Worm (Caenorhabditis elegans): ENCODE measurements around the gene Y17G7B.20.
A peak's percentile ranks its signal among the peaks of the same experiment; 100 is the strongest.

Gene Y17G7B.20

DNA sequence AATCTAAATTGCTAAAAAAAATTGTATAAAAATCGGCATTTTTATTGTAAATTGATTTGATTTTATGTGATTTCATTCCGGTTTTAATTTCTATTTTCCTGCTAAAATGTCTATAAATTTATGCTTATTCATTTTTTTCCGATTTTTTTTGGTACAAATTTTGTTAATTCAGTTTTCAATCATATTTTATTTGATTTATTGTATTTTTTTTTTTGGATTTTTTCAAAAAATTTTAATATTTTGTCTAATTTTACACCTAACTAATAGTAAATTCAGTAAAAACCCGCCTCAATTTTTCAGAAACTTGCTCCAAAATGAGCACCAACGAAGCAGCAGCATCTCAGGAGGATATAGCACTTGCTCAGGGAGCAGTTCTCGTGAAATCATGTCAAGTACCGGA lies 13.1 kb upstream of the Y17G7B.20 start, which contains the start of gene dhps-1:
Gene dhps-1 (plus strand): TSS at position 301 of the 400 bp plus-strand sequence.
- no peak for TF ChIP-seq unc-62 (GFP tag; optimal IDR thresholded peaks at IDR 0.05)
- no peak for TF ChIP-seq alr-1 (tag; optimal IDR thresholded peaks at IDR 0.05)
- no peak for TF ChIP-seq elt-1 (tag; optimal IDR thresholded peaks at IDR 0.05)
- no peak for TF ChIP-seq nhr-21 (tag; optimal IDR thresholded peaks at IDR 0.05)
- TF ChIP-seq nhr-10 (tag; optimal IDR thresholded peaks at IDR 0.05): no peak
- no peak for TF ChIP-seq unc-39 (tag; optimal IDR thresholded peaks at IDR 0.05)
- TF ChIP-seq nhr-25 (tag; optimal IDR thresholded peaks at IDR 0.05): no peak
- TF ChIP-seq ceh-16 (tag; optimal IDR thresholded peaks at IDR 0.05): no peak
- TF ChIP-seq fos-1 (tag; optimal IDR thresholded peaks at IDR 0.05): no peak
- no peak for TF ChIP-seq blmp-1 (tag; optimal IDR thresholded peaks at IDR 0.05; ENCODE audit: insufficient read depth)
- no peak for TF ChIP-seq sem-4 (tag; optimal IDR thresholded peaks at IDR 0.05)
- TF ChIP-seq C34F6.9 (tag; optimal IDR thresholded peaks at IDR 0.05): no peak
- TF ChIP-seq peb-1 (tag; optimal IDR thresholded peaks at IDR 0.05): no peak
- no peak for TF ChIP-seq unc-55 (GFP tag; optimal IDR thresholded peaks at IDR 0.05)

DNA sequence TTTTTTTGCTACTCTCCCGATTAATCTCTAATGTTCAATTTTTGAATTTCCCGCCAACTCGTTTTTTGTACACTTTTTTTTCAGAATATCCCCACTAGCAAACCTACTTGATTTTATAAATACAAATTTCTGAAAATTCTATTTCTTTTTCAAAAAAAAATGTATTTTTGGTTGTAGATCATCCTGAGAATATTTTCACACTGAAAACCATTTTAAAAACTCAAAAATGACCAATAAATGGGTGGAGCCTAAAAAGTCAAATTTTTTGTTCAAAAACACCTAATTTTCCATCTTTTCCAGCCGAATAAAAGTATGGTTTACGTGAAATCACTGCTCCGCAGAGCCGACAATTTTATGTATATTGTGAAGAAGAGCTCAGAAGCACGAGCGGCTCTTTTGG lies 9.1 kb upstream of the Y17G7B.20 start, which contains the start of gene Y17G7B.3:
Gene Y17G7B.3 (plus strand): TSS at position 301 of the 400 bp plus-strand sequence.
- no peak for TF ChIP-seq nhr-6 (tag; optimal IDR thresholded peaks at IDR 0.05)
- TF ChIP-seq lin-13 (GFP tag; optimal IDR thresholded peaks at IDR 0.05): no peak
- TF ChIP-seq gmeb-1 (tag; optimal IDR thresholded peaks at IDR 0.05): no peak
- TF ChIP-seq sem-4 (tag; optimal IDR thresholded peaks at IDR 0.05): no peak
- TF ChIP-seq lsy-2 (tag; optimal IDR thresholded peaks at IDR 0.05): no peak
- no peak for TF ChIP-seq elt-1 (tag; optimal IDR thresholded peaks at IDR 0.05)
- TF ChIP-seq mab-5 (tag; optimal IDR thresholded peaks at IDR 0.05): no peak
- no peak for TF ChIP-seq snpc-4 (tag; optimal IDR thresholded peaks at IDR 0.05)
- TF ChIP-seq ztf-11 (tag; optimal IDR thresholded peaks at IDR 0.05): no peak
- no peak for TF ChIP-seq C34F6.9 (tag; optimal IDR thresholded peaks at IDR 0.05)

DNA sequence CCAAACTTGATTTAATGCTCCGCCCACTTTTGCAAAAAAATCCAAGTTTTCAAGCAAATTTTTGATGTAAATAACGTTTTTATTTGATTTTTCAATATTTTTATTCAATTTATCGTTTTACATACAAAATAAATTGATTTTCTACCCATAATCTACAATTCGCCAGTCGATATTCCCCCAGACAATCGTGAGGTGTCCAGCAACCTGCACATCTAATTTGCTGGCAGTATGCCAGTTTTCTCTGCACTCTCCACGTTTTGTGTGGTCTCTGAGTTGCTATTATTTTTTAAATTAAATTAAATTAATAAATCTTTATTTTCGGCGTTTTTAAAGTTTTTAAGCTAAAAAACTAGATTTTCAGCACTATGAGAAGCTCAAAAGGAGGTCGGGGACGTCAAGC lies 466 bp upstream of the Y17G7B.20 start:
- peak; percentile 17 for TF ChIP-seq nhr-10 (tag; optimal IDR thresholded peaks at IDR 0.05)
- no peak for TF ChIP-seq peb-1 (tag; optimal IDR thresholded peaks at IDR 0.05)
- no peak for TF ChIP-seq skn-1 (tag; optimal IDR thresholded peaks at IDR 0.05)
- TF ChIP-seq ztf-4 (tag; optimal IDR thresholded peaks at IDR 0.05): peak; percentile 80
- peak; percentile 89 for TF ChIP-seq unc-55 (GFP tag; optimal IDR thresholded peaks at IDR 0.05)
- TF ChIP-seq ama-1 (optimal IDR thresholded peaks at IDR 0.05): no peak
- no peak for TF ChIP-seq elt-1 (tag; optimal IDR thresholded peaks at IDR 0.05)
- peak; percentile 41 for TF ChIP-seq nhr-129 (tag; optimal IDR thresholded peaks at IDR 0.05)
- TF ChIP-seq lin-13 (GFP tag; optimal IDR thresholded peaks at IDR 0.05): peak; percentile 93
- peak; percentile 88 for TF ChIP-seq lin-11 (tag; optimal IDR thresholded peaks at IDR 0.05)
- no peak for TF ChIP-seq ztf-1 (GFP tag; conservative IDR thresholded peaks at IDR 0.05)
- no peak for TF ChIP-seq nhr-11 (tag; optimal IDR thresholded peaks at IDR 0.05)
- peak; percentile 89 for TF ChIP-seq C34F6.9 (tag; optimal IDR thresholded peaks at IDR 0.05)
- no peak for TF ChIP-seq elt-3 (tag; optimal IDR thresholded peaks at IDR 0.05)
- peak; percentile 85 to 96 for TF ChIP-seq lsy-2 (tag; optimal IDR thresholded peaks at IDR 0.05)
- TF ChIP-seq gmeb-1 (tag; optimal IDR thresholded peaks at IDR 0.05): peak; percentile 85
- TF ChIP-seq mbf-1 (tag; optimal IDR thresholded peaks at IDR 0.05): no peak
- peak; percentile 14 to 55 for TF ChIP-seq mdl-1 (tag; optimal IDR thresholded peaks at IDR 0.05)
- TF ChIP-seq unc-62 (GFP tag; optimal IDR thresholded peaks at IDR 0.05): no peak
- peak; percentile 71 for TF ChIP-seq blmp-1 (tag; optimal IDR thresholded peaks at IDR 0.05; ENCODE audit: insufficient read depth)
- TF ChIP-seq aly-2 (tag; optimal IDR thresholded peaks at IDR 0.05): no peak
- TF ChIP-seq zag-1 (tag; optimal IDR thresholded peaks at IDR 0.05): no peak
- peak; percentile 58 for TF ChIP-seq snpc-4 (tag; optimal IDR thresholded peaks at IDR 0.05)
- no peak for TF ChIP-seq dmd-4 (tag; optimal IDR thresholded peaks at IDR 0.05)
- peak; percentile 85 for TF ChIP-seq F13H6.1 (tag; optimal IDR thresholded peaks at IDR 0.05)
- peak; percentile 92 for TF ChIP-seq nhr-25 (tag; optimal IDR thresholded peaks at IDR 0.05)
- peak; percentile 24 for TF ChIP-seq nhr-237 (tag; optimal IDR thresholded peaks at IDR 0.05)
- peak; percentile 90 for TF ChIP-seq nhr-21 (tag; optimal IDR thresholded peaks at IDR 0.05)
- TF ChIP-seq ZK546.5 (tag; optimal IDR thresholded peaks at IDR 0.05): peak; percentile 99
- peak; percentile 93 for TF ChIP-seq nhr-6 (tag; optimal IDR thresholded peaks at IDR 0.05)
- peak; percentile 93 for TF ChIP-seq crh-2 (tag; optimal IDR thresholded peaks at IDR 0.05)
- peak; percentile 10 for TF ChIP-seq R02D3.7 (tag; optimal IDR thresholded peaks at IDR 0.05)
- no peak for TF ChIP-seq lin-39 (tag; optimal IDR thresholded peaks at IDR 0.05)
- TF ChIP-seq nhr-12 (tag; optimal IDR thresholded peaks at IDR 0.05): no peak
- TF ChIP-seq mab-5 (tag; optimal IDR thresholded peaks at IDR 0.05): peak; percentile 81
- TF ChIP-seq sem-4 (tag; optimal IDR thresholded peaks at IDR 0.05): peak; percentile 92
- no peak for TF ChIP-seq ztf-11 (tag; optimal IDR thresholded peaks at IDR 0.05)
- TF ChIP-seq nhr-23 (tag; optimal IDR thresholded peaks at IDR 0.05): no peak
- no peak for TF ChIP-seq Y55F3AM.14 (GFP tag; optimal IDR thresholded peaks at IDR 0.05)
- no peak for TF ChIP-seq sma-9 (GFP tag; optimal IDR thresholded peaks at IDR 0.05)
- TF ChIP-seq sma-9 (tag; optimal IDR thresholded peaks at IDR 0.05): no peak
- peak; percentile 80 for TF ChIP-seq nhr-77 (tag; optimal IDR thresholded peaks at IDR 0.05)
- TF ChIP-seq ceh-82 (tag; optimal IDR thresholded peaks at IDR 0.05): peak; percentile 46
- TF ChIP-seq ceh-16 (tag; optimal IDR thresholded peaks at IDR 0.05): no peak
- no peak for TF ChIP-seq unc-39 (tag; optimal IDR thresholded peaks at IDR 0.05)
- TF ChIP-seq fos-1 (tag; optimal IDR thresholded peaks at IDR 0.05): peak; percentile 80
- peak; percentile 72 for TF ChIP-seq egl-27 (tag; optimal IDR thresholded peaks at IDR 0.05)

Data from whole organism, L2 larva.